Fruit fly (Drosophila melanogaster) whole organism, embryonic: Measurements from ENCODE around the gene CG31898.
A peak's percentile ranks its signal among the peaks of the same experiment; 100 is the strongest.

Experiments used
- Bteb2 ChIP-seq: fragments of 200-800 bp; sonication (Bioruptor generic); optimal IDR thresholded peaks from 2 replicates; lab custom pipeline; 2016; ENCODE audit warnings: missing biosample characterization, missing genetic modification characterization
- CG10366 ChIP-seq: fragments of 200-800 bp; sonication (Bioruptor generic); IDR thresholded peaks from 2 replicates; pipeline ENCODE4 v1.3.6; 2022; ENCODE audit warnings: missing biosample characterization, missing genetic modification characterization
- CG10431 ChIP-seq: fragments of 200-800 bp; sonication (Bioruptor generic); optimal IDR thresholded peaks from 3 replicates; lab custom pipeline; 2018; ENCODE audit warnings: missing biosample characterization, mild to moderate bottlenecking, missing genetic modification characterization
- CG10543 ChIP-seq: fragments of 200-800 bp; sonication (Bioruptor generic); optimal IDR thresholded peaks from 3 replicates; lab custom pipeline; 2017; ENCODE audit warnings: missing biosample characterization, mild to moderate bottlenecking, missing genetic modification characterization, moderate library complexity
- CG10979 ChIP-seq: fragments of 200-800 bp; sonication (Bioruptor generic); optimal IDR thresholded peaks from 2 replicates; lab custom pipeline; 2018; ENCODE audit warnings: missing biosample characterization, mild to moderate bottlenecking, missing genetic modification characterization, moderate library complexity
- CG11398 ChIP-seq: fragments of 200-800 bp; sonication (Bioruptor generic); optimal IDR thresholded peaks from 2 replicates; lab custom pipeline; 2016; ENCODE audit warnings: missing biosample characterization, missing genetic modification characterization
- CG12219 ChIP-seq: fragments of 200-800 bp; sonication (Bioruptor generic); optimal IDR thresholded peaks from 3 replicates; lab custom pipeline; 2018; ENCODE audit warnings: missing biosample characterization, mild to moderate bottlenecking, missing genetic modification characterization
- CG12299 ChIP-seq: fragments of 200-800 bp; sonication (Bioruptor generic); optimal IDR thresholded peaks from 2 replicates; lab custom pipeline; 2018; ENCODE audit warnings: missing biosample characterization, mild to moderate bottlenecking, missing genetic modification characterization
- CG15073 ChIP-seq: fragments of 200-800 bp; sonication (Bioruptor generic); optimal IDR thresholded peaks from 2 replicates; lab custom pipeline; 2016; ENCODE audit warnings: missing biosample characterization, missing genetic modification characterization
- CG1647 ChIP-seq: fragments of 200-800 bp; sonication (Bioruptor generic); optimal IDR thresholded peaks from 3 replicates; lab custom pipeline; 2016; ENCODE audit warnings: missing biosample characterization, missing genetic modification characterization
- CG16863 ChIP-seq: fragments of 200-800 bp; sonication (Bioruptor generic); optimal IDR thresholded peaks from 3 replicates; lab custom pipeline; 2016; ENCODE audit warnings: missing biosample characterization, missing genetic modification characterization
- CG17361 ChIP-seq: fragments of 200-800 bp; sonication (Bioruptor generic); IDR thresholded peaks from 3 replicates; pipeline ENCODE4 v1.3.6; 2022; ENCODE audit warnings: missing biosample characterization, missing genetic modification characterization
- CG17802 ChIP-seq: fragments of 200-800 bp; sonication (Bioruptor generic); optimal IDR thresholded peaks from 2 replicates; lab custom pipeline; 2018; ENCODE audit warnings: missing biosample characterization, mild to moderate bottlenecking, missing genetic modification characterization, moderate library complexity
- CG18262 ChIP-seq: fragments of 200-800 bp; optimal IDR thresholded peaks from 3 replicates; lab custom pipeline; 2019; ENCODE audit warnings: missing biosample characterization, mild to moderate bottlenecking, missing genetic modification characterization, moderate library complexity
- CG2712 ChIP-seq: fragments of 200-800 bp; optimal IDR thresholded peaks from 3 replicates; lab custom pipeline; 2019; ENCODE audit warnings: missing biosample characterization, mild to moderate bottlenecking, missing genetic modification characterization, moderate library complexity
- CG3847 ChIP-seq: fragments of 200-800 bp; sonication (Bioruptor generic); IDR thresholded peaks from 2 replicates; pipeline ENCODE4 v1.3.6; 2022; ENCODE audit warnings: missing biosample characterization, missing genetic modification characterization
- CG4617 ChIP-seq: fragments of 200-800 bp; sonication (Bioruptor generic); optimal IDR thresholded peaks from 3 replicates; lab custom pipeline; 2016; ENCODE audit warnings: missing biosample characterization, missing genetic modification characterization, borderline replicate concordance
- CG6689 ChIP-seq: fragments of 200-800 bp; sonication (Bioruptor generic); IDR thresholded peaks from 2 replicates; pipeline ENCODE4 v1.3.6; 2022; ENCODE audit warnings: missing biosample characterization, missing genetic modification characterization
- CG8281 ChIP-seq: fragments of 200-800 bp; sonication (Bioruptor generic); optimal IDR thresholded peaks from 2 replicates; lab custom pipeline; 2018; ENCODE audit warnings: missing biosample characterization, mild to moderate bottlenecking, missing genetic modification characterization, moderate library complexity
- CG8359 ChIP-seq: fragments of 200-800 bp; sonication (Bioruptor generic); optimal IDR thresholded peaks from 2 replicates; lab custom pipeline; 2017; ENCODE audit warnings: missing biosample characterization, mild to moderate bottlenecking, missing genetic modification characterization, borderline replicate concordance
- CoRest ChIP-seq: fragments of 200-800 bp; sonication (Bioruptor generic); optimal IDR thresholded peaks from 3 replicates; lab custom pipeline; 2018; ENCODE audit warnings: missing biosample characterization, mild to moderate bottlenecking, missing genetic modification characterization, moderate library complexity
- Dfd ChIP-seq, 2 experiments: fragments of >200 bp; optimal IDR thresholded peaks; 2 replicates each; lab custom pipeline; 2017; ENCODE audit warnings: missing biosample characterization in 2 of 2, missing genetic modification characterization in 2 of 2
- Dref ChIP-seq: fragments of 200-800 bp; sonication (Bioruptor generic); IDR thresholded peaks from 2 replicates; pipeline ENCODE4 v1.3.6; 2022; ENCODE audit warnings: missing biosample characterization, missing genetic modification characterization
- Ets65A ChIP-seq: fragments of 200-800 bp; sonication (Bioruptor generic); peaks from one replicate; lab custom pipeline; 2016; ENCODE audit warnings: missing biosample characterization, missing genetic modification characterization
- H15 ChIP-seq: fragments of 200-800 bp; sonication (Bioruptor generic); IDR thresholded peaks from 3 replicates; pipeline ENCODE4 v1.3.6; 2022; ENCODE audit warnings: missing biosample characterization, missing genetic modification characterization
- Hr39 ChIP-seq: fragments of >200 bp; optimal IDR thresholded peaks from 2 replicates; lab custom pipeline; 2017
- NfI ChIP-seq: fragments of 200-800 bp; sonication (Bioruptor generic); optimal IDR thresholded peaks from 3 replicates; lab custom pipeline; 2018; ENCODE audit warnings: missing biosample characterization, mild to moderate bottlenecking, missing genetic modification characterization, moderate library complexity
- Side ChIP-seq: fragments of 200-800 bp; sonication (Bioruptor generic); optimal IDR thresholded peaks from 2 replicates; lab custom pipeline; 2016; ENCODE audit warnings: missing biosample characterization, missing genetic modification characterization
- Trl ChIP-seq, 3 experiments: fragments of >200 bp in 2 of 3; fragments of 200-800 bp in 1 of 3; sonication (Bioruptor generic) in 1 of 3; optimal IDR thresholded peaks; 2 replicates in 1 of 3; 3 replicates in 2 of 3; lab custom pipeline; 2016 to 2017; ENCODE audit warnings: missing biosample characterization in 1 of 3, missing genetic modification characterization in 1 of 3
- ash1 ChIP-seq: fragments of 200-800 bp; sonication (Bioruptor generic); optimal IDR thresholded peaks from 2 replicates; lab custom pipeline; 2018; ENCODE audit warnings: missing biosample characterization, mild to moderate bottlenecking, missing genetic modification characterization
- az2 ChIP-seq: fragments of 200-800 bp; sonication (Bioruptor generic); optimal IDR thresholded peaks from 3 replicates; lab custom pipeline; 2016; ENCODE audit warnings: missing biosample characterization, missing genetic modification characterization
- bigmax ChIP-seq: fragments of 200-800 bp; sonication (Bioruptor generic); optimal IDR thresholded peaks from 2 replicates; lab custom pipeline; 2018; ENCODE audit warnings: missing biosample characterization, mild to moderate bottlenecking, missing genetic modification characterization
- bowl ChIP-seq: fragments of 200-800 bp; sonication (Bioruptor generic); IDR thresholded peaks from 2 replicates; pipeline ENCODE4 v1.3.6; 2022; ENCODE audit warnings: missing biosample characterization, missing genetic modification characterization
- chif ChIP-seq, 2 experiments: fragments of 200-800 bp; sonication (Bioruptor generic); optimal IDR thresholded peaks; 3 replicates each; lab custom pipeline; 2016; ENCODE audit warnings: missing biosample characterization in 2 of 2, missing genetic modification characterization in 2 of 2
- dm ChIP-seq: fragments of 200-800 bp; sonication (Bioruptor generic); optimal IDR thresholded peaks from 3 replicates; lab custom pipeline; 2016; ENCODE audit warnings: missing biosample characterization, missing genetic modification characterization
- gfzf ChIP-seq: fragments of 200-800 bp; sonication (Bioruptor generic); optimal IDR thresholded peaks from 2 replicates; lab custom pipeline; 2016; ENCODE audit warnings: missing biosample characterization, mild to moderate bottlenecking, missing genetic modification characterization, moderate library complexity
- gt ChIP-seq: fragments of 200-800 bp; sonication (Bioruptor generic); IDR thresholded peaks from 2 replicates; pipeline ENCODE4 v1.3.6; 2022; ENCODE audit warnings: missing biosample characterization, missing genetic modification characterization
- hth ChIP-seq: fragments of >200 bp; optimal IDR thresholded peaks from 2 replicates; lab custom pipeline; 2017; ENCODE audit warnings: inconsistent platforms
- klu ChIP-seq: fragments of 200-800 bp; sonication (Bioruptor generic); IDR thresholded peaks from 2 replicates; pipeline ENCODE4 v1.3.6; 2022; ENCODE audit warnings: missing biosample characterization, missing genetic modification characterization
- kni ChIP-seq: fragments of 200-800 bp; sonication (Bioruptor generic); optimal IDR thresholded peaks from 3 replicates; lab custom pipeline; 2017; ENCODE audit warnings: mild to moderate bottlenecking, missing biosample characterization, missing genetic modification reagents, missing genetic modification characterization
- org-1 ChIP-seq: fragments of 200-800 bp; sonication (Bioruptor generic); optimal IDR thresholded peaks from 2 replicates; lab custom pipeline; 2017; ENCODE audit warnings: missing biosample characterization, missing genetic modification characterization
- pfk ChIP-seq: fragments of 200-800 bp; sonication (Bioruptor generic); optimal IDR thresholded peaks from 2 replicates; lab custom pipeline; 2018; ENCODE audit warnings: missing biosample characterization, mild to moderate bottlenecking, missing genetic modification characterization, moderate library complexity
- phol ChIP-seq: fragments of 200-800 bp; sonication (Bioruptor generic); optimal IDR thresholded peaks from 3 replicates; lab custom pipeline; 2018; ENCODE audit warnings: missing biosample characterization, mild to moderate bottlenecking, missing genetic modification characterization, moderate library complexity
- psq ChIP-seq: fragments of 200-800 bp; sonication (Bioruptor generic); optimal IDR thresholded peaks from 2 replicates; lab custom pipeline; 2017; ENCODE audit warnings: missing biosample characterization, missing genetic modification characterization
- sc ChIP-seq, 3 experiments: fragments of >200 bp in 2 of 3; fragments of 200-800 bp in 1 of 3; sonication (Bioruptor generic) in 1 of 3; optimal IDR thresholded peaks; 2 replicates in 2 of 3; 3 replicates in 1 of 3; lab custom pipeline; 2017; ENCODE audit warnings: mild to moderate bottlenecking in 1 of 3, missing biosample characterization in 1 of 3, missing genetic modification characterization in 1 of 3, missing genetic modification reagents in 1 of 3
- slou ChIP-seq: fragments of 200-800 bp; sonication (Bioruptor generic); optimal IDR thresholded peaks from 3 replicates; lab custom pipeline; 2016; ENCODE audit warnings: missing biosample characterization, missing genetic modification characterization
- slp2 ChIP-seq: fragments of 200-800 bp; sonication (Bioruptor generic); optimal IDR thresholded peaks from 2 replicates; lab custom pipeline; 2016; ENCODE audit warnings: missing biosample characterization, missing genetic modification characterization
- ttk ChIP-seq: fragments of 200-800 bp; sonication (Bioruptor generic); IDR thresholded peaks from 2 replicates; pipeline ENCODE4 v2.1.2; 2022; ENCODE audit warnings: missing biosample characterization, missing genetic modification characterization
- unc-4 ChIP-seq: fragments of 200-800 bp; sonication (Bioruptor generic); IDR thresholded peaks from 2 replicates; pipeline ENCODE4 v1.3.6; 2022; ENCODE audit warnings: missing biosample characterization, missing genetic modification characterization; ENCODE audit not compliant: partially characterized antibody
- zen ChIP-seq: fragments of 200-800 bp; sonication (Bioruptor generic); optimal IDR thresholded peaks from 3 replicates; lab custom pipeline; 2018; ENCODE audit warnings: missing biosample characterization, mild to moderate bottlenecking, missing genetic modification characterization, moderate library complexity
- zen2 ChIP-seq: fragments of 200-800 bp; sonication (Bioruptor generic); IDR thresholded peaks from 3 replicates; pipeline ENCODE4 v1.3.6; 2022; ENCODE audit warnings: missing biosample characterization, missing genetic modification characterization; ENCODE audit not compliant: partially characterized antibody

CG31898 gene

DNA sequence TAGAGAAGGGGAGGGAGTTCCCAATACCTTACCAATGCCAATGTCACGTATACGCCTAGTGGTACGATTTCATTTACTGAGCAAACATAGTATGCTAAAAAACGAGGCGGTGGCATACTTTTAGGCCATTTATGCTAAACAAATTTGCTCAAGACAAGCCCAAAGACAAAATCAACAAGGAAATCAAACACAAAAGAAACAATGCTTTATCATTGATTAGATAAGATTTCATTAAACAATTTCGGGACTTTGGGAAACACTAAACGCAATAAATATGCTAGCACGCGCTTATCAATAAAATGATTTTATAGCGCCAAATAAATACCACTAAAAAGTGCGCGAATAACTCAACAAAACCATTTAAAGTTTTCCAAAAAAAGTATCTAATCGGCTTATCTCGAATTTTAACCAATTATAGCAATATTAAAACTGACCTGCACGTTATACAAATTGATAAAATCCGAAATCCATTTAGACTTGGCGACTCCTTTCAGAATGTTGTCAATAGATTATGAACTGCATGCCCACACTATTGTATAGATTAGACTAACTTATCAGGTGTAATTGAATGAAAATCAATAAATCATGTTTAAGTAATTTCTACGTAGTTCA lies 49.6 kb upstream of the CG31898 start (continued):
- no peak for TF ChIP-seq ash1 (GFP tag; lab: Kevin White, UChicago)
- peak; percentile 51 for TF ChIP-seq CG10543 (GFP tag; lab: Kevin White, UChicago)
- TF ChIP-seq kni (GFP tag; lab: Kevin White, UChicago): no peak
- no peak for TF ChIP-seq phol (tag; lab: Kevin White, UChicago)
- no peak for TF ChIP-seq zen
- no peak for TF ChIP-seq Hr39 (lab: Kevin White, UChicago)
- TF ChIP-seq CG8281: no peak
- TF ChIP-seq bowl (GFP tag; lab: Robert Waterston, UW): no peak
- no peak for TF ChIP-seq slou (GFP tag; lab: Kevin White, UChicago)
- no peak for TF ChIP-seq gfzf (GFP tag; lab: Kevin White, UChicago)
- peak; percentile 30 for TF ChIP-seq Bteb2 (GFP tag; lab: Kevin White, UChicago)
- TF ChIP-seq CG1647 (GFP tag; lab: Kevin White, UChicago): no peak
- no peak for TF ChIP-seq CG15073 (GFP tag; lab: Kevin White, UChicago)
- no peak for TF ChIP-seq CG6689
- no peak for TF ChIP-seq CG10979
- TF ChIP-seq zen2 (GFP tag; lab: Robert Waterston, UW): no peak
- TF ChIP-seq dm (GFP tag; lab: Kevin White, UChicago): no peak
- TF ChIP-seq CG17361: no peak
- no peak for TF ChIP-seq Dfd (GFP tag; optimal IDR thresholded peaks at IDR 0.05; lab: Kevin White, UChicago)
- peak; percentile 16 for TF ChIP-seq Side (GFP tag; lab: Kevin White, UChicago)
- TF ChIP-seq unc-4 (GFP tag; lab: Robert Waterston, UW): no peak
- no peak for TF ChIP-seq ttk (GFP tag; lab: Robert Waterston, UW)
- no peak for TF ChIP-seq Dref (GFP tag; lab: Robert Waterston, UW)
- no peak for TF ChIP-seq H15 (GFP tag; lab: Robert Waterston, UW)
- TF ChIP-seq CG12219 (GFP tag; lab: Kevin White, UChicago): peak; percentile 39
- TF ChIP-seq sc (optimal IDR thresholded peaks at IDR 0.05; lab: Kevin White, UChicago): no peak
- TF ChIP-seq sc (GFP tag; optimal IDR thresholded peaks at IDR 0.05; lab: Kevin White, UChicago): no peak
- no peak for TF ChIP-seq CG11398 (GFP tag; lab: Kevin White, UChicago)
- no peak for TF ChIP-seq pfk (GFP tag; lab: Kevin White, UChicago)
- no peak for TF ChIP-seq CG10431 (GFP tag; lab: Kevin White, UChicago)
- no peak for TF ChIP-seq slp2
- peak; percentile 10 for TF ChIP-seq CG16863 (GFP tag; lab: Kevin White, UChicago)
- no peak for TF ChIP-seq CG10366 (GFP tag; lab: Robert Waterston, UW)
- no peak for TF ChIP-seq Trl (optimal IDR thresholded peaks at IDR 0.05; lab: Kevin White, UChicago)
- TF ChIP-seq Trl (GFP tag; optimal IDR thresholded peaks at IDR 0.05; lab: Kevin White, UChicago): peak; percentile 8
- TF ChIP-seq az2 (GFP tag; lab: Kevin White, UChicago): no peak
- TF ChIP-seq klu (GFP tag; lab: Robert Waterston, UW): no peak
- TF ChIP-seq bigmax (GFP tag; lab: Kevin White, UChicago): no peak
- TF ChIP-seq CG3847 (GFP tag; lab: Robert Waterston, UW): no peak
- no peak for TF ChIP-seq CG12299 (tag; lab: Kevin White, UChicago)
- TF ChIP-seq NfI: peak; percentile 2
- no peak for TF ChIP-seq CG18262 (tag; lab: Kevin White, UChicago)
- no peak for TF ChIP-seq CG17802 (tag; lab: Kevin White, UChicago)
- peak; percentile 22 for TF ChIP-seq org-1 (GFP tag; lab: Kevin White, UChicago)
- no peak for TF ChIP-seq psq
- TF ChIP-seq CG4617 (GFP tag; lab: Kevin White, UChicago): no peak
- peak; percentile 33 for TF ChIP-seq CoRest (tag; lab: Kevin White, UChicago)
- TF ChIP-seq hth (lab: Kevin White, UChicago): no peak
- no peak for TF ChIP-seq CG2712 (tag; lab: Kevin White, UChicago)
- TF ChIP-seq Ets65A (GFP tag; lab: Kevin White, UChicago): no peak
- TF ChIP-seq gt: no peak
- TF ChIP-seq chif (GFP tag; optimal IDR thresholded peaks at IDR 0.05; lab: Kevin White, UChicago): peak in 1 of 2 experiments; percentile 11
- TF ChIP-seq CG8359: no peak
